Fruit fly (Drosophila melanogaster) whole organism, prepupa: Measurements from ENCODE around the gene Cyp313a1.

ENCODE experiments used
- Blimp-1 ChIP-seq: fragments of 200-800 bp; sonication (Bioruptor generic); optimal IDR thresholded peaks from 3 replicates; lab custom pipeline; 2017; ENCODE audit warnings: missing biosample characterization, missing genetic modification characterization, mild to moderate bottlenecking, moderate library complexity, missing genetic modification reagents
- CG10631 ChIP-seq: fragments of 200-800 bp; sonication (Bioruptor generic); optimal IDR thresholded peaks from 2 replicates; lab custom pipeline; 2016; ENCODE audit warnings: missing biosample characterization, missing genetic modification characterization
- CG11294 ChIP-seq: fragments of 200-800 bp; sonication (Bioruptor generic); IDR thresholded peaks from 2 replicates; pipeline ENCODE4 v1.3.6; 2022; ENCODE audit warnings: missing biosample characterization, missing genetic modification characterization
- CG15336 ChIP-seq: fragments of 200-800 bp; sonication (Bioruptor generic); IDR thresholded peaks from 2 replicates; pipeline ENCODE4 v1.3.6; 2022; ENCODE audit warnings: missing biosample characterization, missing genetic modification characterization
- CG1621 ChIP-seq: fragments of 200-800 bp; sonication (Bioruptor generic); optimal IDR thresholded peaks from 3 replicates; lab custom pipeline; 2018; ENCODE audit warnings: missing biosample characterization, mild to moderate bottlenecking, missing genetic modification characterization
- CG16779 ChIP-seq: fragments of 200-800 bp; sonication (Bioruptor generic); optimal IDR thresholded peaks from 3 replicates; lab custom pipeline; 2017; ENCODE audit warnings: missing biosample characterization, mild to moderate bottlenecking, missing genetic modification characterization
- CG3032 ChIP-seq: fragments of 200-800 bp; optimal IDR thresholded peaks from 2 replicates; lab custom pipeline; 2019; ENCODE audit warnings: missing biosample characterization, mild to moderate bottlenecking, missing genetic modification characterization, moderate library complexity
- CG31627 ChIP-seq: fragments of 200-800 bp; sonication (Bioruptor generic); optimal IDR thresholded peaks from 3 replicates; lab custom pipeline; 2016; ENCODE audit warnings: missing biosample characterization, missing genetic modification characterization
- CG34406 ChIP-seq: fragments of 200-800 bp; sonication (Bioruptor generic); optimal IDR thresholded peaks from 3 replicates; lab custom pipeline; 2016; ENCODE audit warnings: missing biosample characterization, missing genetic modification characterization
- CG3919 ChIP-seq: fragments of 200-800 bp; sonication (Bioruptor generic); optimal IDR thresholded peaks from 3 replicates; lab custom pipeline; 2016; ENCODE audit warnings: missing biosample characterization, missing genetic modification characterization
- CG4318 ChIP-seq: fragments of 200-800 bp; sonication (Bioruptor generic); optimal IDR thresholded peaks from 3 replicates; lab custom pipeline; 2017; ENCODE audit warnings: missing biosample characterization, mild to moderate bottlenecking, missing genetic modification characterization
- CG6276 ChIP-seq: fragments of 200-800 bp; sonication (Bioruptor generic); optimal IDR thresholded peaks from 2 replicates; lab custom pipeline; 2017; ENCODE audit warnings: missing biosample characterization, mild to moderate bottlenecking, missing genetic modification characterization
- CG6792 ChIP-seq: fragments of 200-800 bp; sonication (Bioruptor generic); optimal IDR thresholded peaks from 3 replicates; lab custom pipeline; 2016; ENCODE audit warnings: missing biosample characterization, missing genetic modification characterization
- CG6808 ChIP-seq: fragments of 200-800 bp; sonication (Bioruptor generic); optimal IDR thresholded peaks from 3 replicates; lab custom pipeline; 2017; ENCODE audit warnings: missing biosample characterization, missing genetic modification characterization, mild to moderate bottlenecking, moderate library complexity, missing genetic modification reagents
- CG7368 ChIP-seq: fragments of 200-800 bp; sonication (Bioruptor generic); optimal IDR thresholded peaks from 3 replicates; lab custom pipeline; 2016; ENCODE audit warnings: missing biosample characterization, missing genetic modification characterization
- CG8119 ChIP-seq: fragments of 200-800 bp; sonication (Bioruptor generic); IDR thresholded peaks from 3 replicates; pipeline ENCODE4 v1.3.6; 2022; ENCODE audit warnings: missing biosample characterization, missing genetic modification characterization
- Eip75B ChIP-seq: fragments of 200-800 bp; sonication (Bioruptor generic); optimal IDR thresholded peaks from 3 replicates; lab custom pipeline; 2016; ENCODE audit warnings: missing biosample characterization, missing genetic modification characterization
- Eip93F ChIP-seq: fragments of 200-800 bp; sonication (Bioruptor generic); optimal IDR thresholded peaks from 2 replicates; lab custom pipeline; 2016; ENCODE audit warnings: missing biosample characterization, mild to moderate bottlenecking, missing genetic modification characterization
- Ets21C ChIP-seq: fragments of 200-800 bp; sonication (Bioruptor generic); optimal IDR thresholded peaks from 3 replicates; lab custom pipeline; 2016; ENCODE audit warnings: missing biosample characterization, missing genetic modification characterization
- Ets96B ChIP-seq: fragments of 200-800 bp; optimal IDR thresholded peaks from 2 replicates; lab custom pipeline; 2019; ENCODE audit warnings: missing biosample characterization, mild to moderate bottlenecking, missing genetic modification characterization, moderate library complexity
- Gug ChIP-seq: fragments of 200-800 bp; sonication (Bioruptor generic); IDR thresholded peaks from 2 replicates; pipeline ENCODE4 v1.3.6; 2022; ENCODE audit warnings: missing biosample characterization, missing genetic modification characterization
- Hr38 ChIP-seq: sonication (Bioruptor generic); optimal IDR thresholded peaks from 2 replicates; lab custom pipeline; 2016; ENCODE audit warnings: missing biosample characterization, missing genetic modification characterization
- Hr4 ChIP-seq: fragments of 200-800 bp; sonication (Bioruptor generic); optimal IDR thresholded peaks from 3 replicates; lab custom pipeline; 2016; ENCODE audit warnings: missing biosample characterization, missing genetic modification characterization
- Lpt ChIP-seq: fragments of 200-800 bp; sonication (Bioruptor generic); optimal IDR thresholded peaks from 3 replicates; lab custom pipeline; 2016; ENCODE audit warnings: missing biosample characterization, missing genetic modification characterization
- OdsH ChIP-seq: fragments of 200-800 bp; sonication (Bioruptor generic); optimal IDR thresholded peaks from 3 replicates; lab custom pipeline; 2016; ENCODE audit warnings: missing biosample characterization, missing genetic modification characterization
- Sox102F ChIP-seq: fragments of 200-800 bp; sonication (Bioruptor generic); optimal IDR thresholded peaks from 2 replicates; lab custom pipeline; 2016; ENCODE audit warnings: missing biosample characterization, mild to moderate bottlenecking, missing genetic modification characterization
- Sox14 ChIP-seq: fragments of 200-800 bp; sonication (Bioruptor generic); optimal IDR thresholded peaks from 3 replicates; lab custom pipeline; 2016; ENCODE audit warnings: missing biosample characterization, missing genetic modification characterization
- Sox15 ChIP-seq: fragments of 200-800 bp; sonication (Bioruptor generic); optimal IDR thresholded peaks from 3 replicates; lab custom pipeline; 2016; ENCODE audit warnings: missing biosample characterization, missing genetic modification characterization
- achi ChIP-seq: fragments of 200-800 bp; sonication (Bioruptor generic); optimal IDR thresholded peaks from 3 replicates; lab custom pipeline; 2016; ENCODE audit warnings: missing biosample characterization, missing genetic modification characterization
- dsx ChIP-seq: fragments of 200-800 bp; optimal IDR thresholded peaks from 3 replicates; lab custom pipeline; 2019; ENCODE audit warnings: missing biosample characterization, mild to moderate bottlenecking, missing genetic modification characterization, moderate library complexity; ENCODE audit not compliant: poor library complexity, severe bottlenecking
- eg ChIP-seq: fragments of 200-800 bp; sonication (Bioruptor generic); IDR thresholded peaks from 3 replicates; pipeline ENCODE4 v1.3.6; 2022; ENCODE audit warnings: missing biosample characterization, missing genetic modification characterization
- fd59A ChIP-seq: fragments of 200-800 bp; sonication (Bioruptor generic); optimal IDR thresholded peaks from 2 replicates; lab custom pipeline; 2017; ENCODE audit warnings: missing biosample characterization, mild to moderate bottlenecking, missing genetic modification characterization, missing genetic modification reagents
- fd85E ChIP-seq: fragments of 200-800 bp; sonication (Bioruptor generic); optimal IDR thresholded peaks from 3 replicates; lab custom pipeline; 2016; ENCODE audit warnings: missing biosample characterization, missing genetic modification characterization
- fkh ChIP-seq: fragments of 200-800 bp; sonication (Bioruptor generic); optimal IDR thresholded peaks from 3 replicates; lab custom pipeline; 2017; ENCODE audit warnings: missing biosample characterization, mild to moderate bottlenecking, missing genetic modification characterization, moderate library complexity
- lz ChIP-seq: fragments of 200-800 bp; sonication (Bioruptor generic); optimal IDR thresholded peaks from 3 replicates; lab custom pipeline; 2016; ENCODE audit warnings: missing biosample characterization, missing genetic modification characterization
- net ChIP-seq: fragments of 200-800 bp; sonication (Bioruptor generic); optimal IDR thresholded peaks from 3 replicates; lab custom pipeline; 2016; ENCODE audit warnings: missing biosample characterization, missing genetic modification characterization
- pdm3 ChIP-seq: fragments of 200-800 bp; sonication (Bioruptor generic); optimal IDR thresholded peaks from 3 replicates; lab custom pipeline; 2016; ENCODE audit warnings: missing biosample characterization, missing genetic modification characterization
- salr ChIP-seq, 2 experiments: fragments of 200-800 bp; sonication (Bioruptor generic); optimal IDR thresholded peaks; 3 replicates each; lab custom pipeline; 2016 to 2018; ENCODE audit warnings: missing biosample characterization in 2 of 2, missing genetic modification characterization in 2 of 2, mild to moderate bottlenecking in 1 of 2
- spab ChIP-seq: fragments of 200-800 bp; sonication (Bioruptor generic); optimal IDR thresholded peaks from 2 replicates; lab custom pipeline; 2017; ENCODE audit warnings: missing biosample characterization, mild to moderate bottlenecking, missing genetic modification characterization, missing genetic modification reagents
- ss ChIP-seq, 2 experiments: fragments of 200-800 bp; sonication (Bioruptor generic); optimal IDR thresholded peaks; 2 replicates in 1 of 2; 3 replicates in 1 of 2; lab custom pipeline; 2017 to 2018; ENCODE audit warnings: mild to moderate bottlenecking in 2 of 2, missing biosample characterization in 2 of 2, missing genetic modification characterization in 2 of 2, moderate library complexity in 1 of 2
- svp ChIP-seq: fragments of 200-800 bp; sonication (Bioruptor generic); peaks from one replicate; lab custom pipeline; 2016; ENCODE audit warnings: missing biosample characterization, missing genetic modification characterization
- topi ChIP-seq: fragments of 200-800 bp; sonication (Bioruptor generic); optimal IDR thresholded peaks from 3 replicates; lab custom pipeline; 2016; ENCODE audit warnings: missing biosample characterization, missing genetic modification characterization
- vri ChIP-seq: fragments of 200-800 bp; sonication (Bioruptor generic); optimal IDR thresholded peaks from 3 replicates; lab custom pipeline; 2016; ENCODE audit warnings: missing biosample characterization, mild to moderate bottlenecking, missing genetic modification characterization

Gene Cyp313a1

DNA sequence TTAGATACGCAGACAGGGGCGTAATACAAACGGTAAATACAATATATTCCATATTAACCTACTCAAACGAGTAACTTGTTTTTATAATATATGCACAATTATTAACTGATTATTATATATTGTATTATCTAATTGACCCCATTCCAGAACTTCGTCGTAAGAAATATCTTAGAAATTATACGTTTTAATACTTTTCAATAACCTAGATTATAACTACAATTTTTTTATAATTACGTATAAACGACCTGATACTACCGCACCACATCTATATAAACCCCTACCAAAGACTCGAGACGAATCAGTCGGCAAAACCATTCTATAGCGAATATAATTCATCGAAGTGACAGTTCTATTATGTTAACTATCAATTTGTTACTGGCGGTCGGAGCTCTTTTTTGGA, at the start of gene Cyp313a1:
Gene Cyp313a1 (plus strand): TSS at position 301 of the 400 bp plus-strand sequence.
- TF ChIP-seq spab (no peak), CG7368 (no peak), Ets21C (no peak), CG3032 (tag; lab: Kevin White, UChicago) (no peak), vri (GFP tag; lab: Kevin White, UChicago) (no peak), Blimp-1 (GFP tag; lab: Kevin White, UChicago) (no peak), CG10631 (GFP tag; lab: Kevin White, UChicago) (no peak), Hr4 (no peak), CG11294 (GFP tag; lab: Robert Waterston, UW) (no peak), pdm3 (GFP tag; lab: Kevin White, UChicago) (no peak), Sox14 (GFP tag; lab: Kevin White, UChicago) (no peak), net (GFP tag; lab: Kevin White, UChicago) (no peak), OdsH (GFP tag; lab: Kevin White, UChicago) (no peak), Eip75B (GFP tag; lab: Kevin White, UChicago) (no peak), CG16779 (no peak), CG8119 (GFP tag; lab: Robert Waterston, UW) (no peak), topi (GFP tag; lab: Kevin White, UChicago) (no peak), CG6792 (GFP tag; lab: Kevin White, UChicago) (no peak), Lpt (GFP tag; lab: Kevin White, UChicago) (no peak)

- TF ChIP-seq svp (GFP tag; lab: Kevin White, UChicago) (peak; percentile 90), Gug (GFP tag; lab: Robert Waterston, UW) (no peak), ss (GFP tag; optimal IDR thresholded peaks at IDR 0.05; lab: Kevin White, UChicago) (peak; percentile 4 to 6)
Measured at dm6 chr3R:14471426-14471825, 49.4 kb upstream of the Cyp313a1 start.

- TF ChIP-seq CG8119 (GFP tag; lab: Robert Waterston, UW) (no peak), CG6808 (no peak), fkh (peak; percentile 84), CG15336 (GFP tag; lab: Robert Waterston, UW) (no peak), fd59A (GFP tag; lab: Kevin White, UChicago) (no peak), Eip75B (GFP tag; lab: Kevin White, UChicago) (no peak), lz (GFP tag; lab: Kevin White, UChicago) (no peak), CG4318 (GFP tag; lab: Kevin White, UChicago) (no peak)
Measured at dm6 chr3R:14472580-14473353, 48.1 kb upstream of the Cyp313a1 start.

- TF ChIP-seq Gug (GFP tag; lab: Robert Waterston, UW) (peak; percentile 84), CG16779 (peak; percentile 43), Sox102F (GFP tag; lab: Kevin White, UChicago) (peak; percentile 24), fd85E (GFP tag; lab: Kevin White, UChicago) (no peak), Hr4 (peak; percentile 63), topi (GFP tag; lab: Kevin White, UChicago) (peak; percentile 66), fkh (peak; percentile 25), dsx (GFP tag; lab: Kevin White, UChicago) (peak; percentile 75), pdm3 (GFP tag; lab: Kevin White, UChicago) (peak; percentile 72), CG8119 (GFP tag; lab: Robert Waterston, UW) (peak; percentile 65), achi (GFP tag; lab: Kevin White, UChicago) (peak; percentile 76), fd59A (GFP tag; lab: Kevin White, UChicago) (peak; percentile 49), CG3919 (peak; percentile 78), Sox15 (GFP tag; lab: Kevin White, UChicago) (peak; percentile 57), salr (GFP tag; optimal IDR thresholded peaks at IDR 0.05; lab: Kevin White, UChicago) (peak; percentile 31 to 73), CG6808 (peak; percentile 45), Ets96B (tag; lab: Kevin White, UChicago) (peak; percentile 62), Sox14 (GFP tag; lab: Kevin White, UChicago) (peak; percentile 69), ss (GFP tag; optimal IDR thresholded peaks at IDR 0.05; lab: Kevin White, UChicago) (no peak), CG4318 (GFP tag; lab: Kevin White, UChicago) (peak; percentile 59), Eip93F (GFP tag; lab: Kevin White, UChicago) (no peak), CG34406 (GFP tag; lab: Kevin White, UChicago) (peak; percentile 49), eg (peak; percentile 90), CG6276 (GFP tag; lab: Kevin White, UChicago) (peak; percentile 63), Hr38 (GFP tag; lab: Kevin White, UChicago) (no peak), CG31627 (GFP tag; lab: Kevin White, UChicago) (peak; percentile 59), CG1621 (tag; lab: Kevin White, UChicago) (peak; percentile 45), Blimp-1 (GFP tag; lab: Kevin White, UChicago) (no peak)
Measured at dm6 chr3R:14473574-14473973, 47.3 kb upstream of the Cyp313a1 start.
